Worm (Caenorhabditis elegans): ENCODE measurements around the gene M57.2.

Gene M57.2

DNA sequence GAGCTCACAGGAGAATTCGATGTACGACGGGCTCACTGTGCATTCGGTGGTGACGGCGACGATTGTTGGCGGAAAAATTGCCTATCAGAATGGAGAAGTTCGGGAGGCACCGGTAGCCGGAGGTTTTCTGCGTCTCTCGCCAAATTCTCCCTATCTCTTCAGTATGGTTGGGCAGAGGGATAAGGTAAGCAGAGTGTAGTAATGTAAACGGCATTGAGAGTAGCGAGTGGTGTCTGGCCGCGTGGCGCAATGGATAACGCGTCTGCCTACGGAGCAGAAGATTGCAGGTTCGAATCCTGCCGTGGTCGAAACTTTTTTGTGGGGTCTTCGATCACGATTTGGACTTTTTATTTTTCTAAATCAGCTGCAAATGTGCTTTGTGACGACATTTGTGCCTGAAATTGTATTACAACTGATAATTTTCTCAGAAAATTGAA lies 2.6 kb upstream of the M57.2 start (continued):
- TF ChIP-seq dpff-1 (tag; optimal IDR thresholded peaks at IDR 0.05): no peak

DNA sequence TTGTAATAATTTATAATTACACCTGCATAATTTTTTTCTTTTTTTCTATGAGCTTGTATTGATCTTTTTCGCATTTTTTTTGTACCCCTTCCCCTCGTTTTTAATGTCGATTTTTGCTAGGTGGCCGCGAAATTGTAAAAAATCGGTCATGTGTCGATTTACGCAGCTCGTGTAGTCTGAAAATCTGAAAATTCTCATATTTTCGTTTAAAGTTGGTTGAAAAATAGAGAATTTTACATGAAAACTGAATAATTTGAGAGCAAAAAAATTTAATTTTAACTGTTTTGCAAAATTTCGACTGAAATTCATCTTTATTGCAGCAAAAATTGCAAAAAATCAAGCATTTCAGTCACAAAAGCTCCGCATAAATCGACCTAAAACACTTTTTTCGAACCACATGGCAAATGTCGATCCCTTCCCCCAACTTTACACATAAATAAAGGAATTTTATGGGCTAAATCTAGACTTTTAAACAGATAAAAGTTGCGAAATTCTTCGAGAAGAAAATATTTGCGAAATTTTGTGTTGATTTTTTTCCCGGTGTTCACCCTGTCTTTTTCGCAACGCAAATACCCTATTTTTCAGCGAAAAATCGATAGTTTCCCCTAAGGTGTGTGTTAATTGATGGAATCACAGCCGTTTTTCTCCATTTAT lies 883 bp upstream of the M57.2 start:
- TF ChIP-seq cebp-1 (GFP tag; IDR thresholded peaks at IDR 0.05) (0 out of 2 replicates have a peak, but pooled peaks have one; percentile 35), cebp-1 (tag; optimal IDR thresholded peaks at IDR 0.05) (peak; percentile 88), ceh-58 (GFP tag; IDR thresholded peaks at IDR 0.05) (no peak), B0336.3 (GFP tag; IDR thresholded peaks at IDR 0.05) (peak; percentile 17; the same call in 1 of the 2 replicates), lin-35 (GFP tag; optimal IDR thresholded peaks at IDR 0.05) (peak in 1 of 3 experiments; percentile 30), lsy-27 (tag; optimal IDR thresholded peaks at IDR 0.05; ENCODE audit: borderline replicate concordance, insufficient read depth) (no peak)

DNA sequence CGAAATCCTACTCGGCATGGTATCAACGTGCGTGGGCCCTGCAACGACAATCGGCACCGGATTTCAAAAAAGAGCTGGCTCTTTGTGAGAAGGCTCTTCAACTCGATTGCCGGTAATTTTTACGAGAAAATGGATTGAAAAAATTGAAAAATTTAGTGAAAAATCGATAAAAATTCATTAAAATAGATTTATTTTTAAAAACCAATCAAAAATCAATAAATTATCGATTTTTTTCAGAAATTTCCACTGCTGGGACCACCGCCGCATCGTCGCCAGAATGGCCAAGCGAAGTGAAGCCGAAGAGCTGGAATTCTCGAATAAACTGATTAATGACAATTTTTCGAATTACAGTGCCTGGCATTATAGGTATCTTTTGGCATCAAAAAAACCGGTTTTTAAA lies 724 bp downstream of the M57.2 start:
- TF ChIP-seq sea-2 (GFP tag; IDR thresholded peaks at IDR 0.05) (no peak), D2030.7 (GFP tag; IDR thresholded peaks at IDR 0.05) (no peak), cebp-2 (GFP tag; IDR thresholded peaks at IDR 0.05) (no peak)

DNA sequence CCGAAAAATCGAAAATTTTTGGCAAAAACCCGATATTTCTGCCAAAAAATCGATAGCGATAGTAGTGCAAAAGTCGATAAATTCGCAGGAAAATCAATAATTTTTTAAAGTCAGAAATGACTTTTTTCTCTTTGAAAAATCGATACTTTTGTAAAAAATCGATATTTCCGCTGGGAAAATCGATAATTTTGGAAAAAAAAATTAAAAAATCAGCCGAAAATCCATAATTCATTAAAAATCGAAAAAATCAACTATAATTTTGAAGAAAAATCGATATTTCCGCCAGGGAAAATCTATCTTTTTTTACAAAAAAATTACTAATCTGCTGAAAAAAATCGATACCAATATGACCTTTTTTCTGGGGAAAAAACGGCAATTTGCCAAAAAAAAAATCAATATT lies 4.4 kb downstream of the M57.2 start:
- TF ChIP-seq Y95B8A.8 (GFP tag; IDR thresholded peaks at IDR 0.05): no peak
- no peak for TF ChIP-seq F57A8.1 (GFP tag; optimal IDR thresholded peaks at IDR 0.05)
- TF ChIP-seq ztf-28 (GFP tag; IDR thresholded peaks at IDR 0.05): no peak
- TF ChIP-seq ceh-58 (GFP tag; IDR thresholded peaks at IDR 0.05): no peak
- no peak for TF ChIP-seq egl-18 (GFP tag; IDR thresholded peaks at IDR 0.05)
- TF ChIP-seq Y53G8AR.9 (GFP tag; conservative IDR thresholded peaks at IDR 0.05): no peak
- no peak for TF ChIP-seq egl-44 (GFP tag; IDR thresholded peaks at IDR 0.05)
- no peak for TF ChIP-seq lin-40 (tag; optimal IDR thresholded peaks at IDR 0.05)
- TF ChIP-seq B0019.2 (GFP tag; conservative IDR thresholded peaks at IDR 0.05): no peak
- TF ChIP-seq nhr-27 (tag; optimal IDR thresholded peaks at IDR 0.05): no peak

DNA sequence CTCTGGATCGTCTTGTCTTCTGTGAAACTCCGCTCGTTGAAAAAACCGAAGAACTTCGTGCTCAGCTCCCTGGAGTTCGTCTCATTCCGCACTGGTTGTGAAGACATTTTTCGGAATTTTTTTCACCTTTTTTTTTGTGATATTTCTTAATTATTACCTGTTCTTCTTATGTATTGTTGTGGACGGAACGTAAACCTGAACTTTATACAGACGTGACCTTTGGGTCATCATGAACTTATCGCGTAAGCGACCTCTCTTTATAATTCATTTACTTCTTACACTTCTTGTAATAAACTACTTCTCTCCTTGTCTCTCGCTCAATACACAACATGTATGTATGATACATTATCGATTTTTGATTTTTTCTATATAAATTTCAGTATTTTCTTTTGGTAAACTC lies 5.0 kb downstream of the M57.2 start, which contains the start of gene M57.1:
TSS of gene M57.1 (plus strand) at position 301 of the 400 bp plus-strand sequence.
- TF ChIP-seq madf-8 (GFP tag; conservative IDR thresholded peaks at IDR 0.05) (no peak), dox-1 (GFP tag; IDR thresholded peaks at IDR 0.05) (no peak), akir-1 (GFP tag; optimal IDR thresholded peaks at IDR 0.05) (no peak), ztf-28 (GFP tag; IDR thresholded peaks at IDR 0.05) (no peak), mes-4 (tag; optimal IDR thresholded peaks at IDR 0.05) (no peak), ztf-22 (GFP tag; optimal IDR thresholded peaks at IDR 0.05) (no peak), C17E4.6 (GFP tag; IDR thresholded peaks at IDR 0.05) (no peak), ceh-40 (GFP tag; IDR thresholded peaks at IDR 0.05) (no peak)

DNA sequence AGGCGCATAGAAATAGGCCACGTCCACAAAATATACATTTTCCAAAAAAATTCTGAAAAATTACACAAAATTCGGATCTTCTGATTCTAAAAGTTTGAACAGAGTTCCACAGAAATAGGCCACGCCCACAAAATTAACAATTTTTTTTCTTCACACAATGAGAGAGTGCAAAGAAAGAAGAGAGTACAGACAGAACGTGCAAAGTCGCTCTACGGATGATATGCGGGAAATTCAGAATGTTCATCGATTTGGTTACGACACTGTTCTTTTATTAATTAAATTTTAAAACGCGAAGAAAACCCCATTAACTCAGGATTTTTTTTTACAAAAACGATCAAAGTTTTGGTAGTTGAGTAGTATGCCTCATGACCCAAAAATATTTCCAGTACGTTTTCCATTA lies 5.8 kb downstream of the M57.2 start:
- no peak for TF ChIP-seq nfya-2 (GFP tag; IDR thresholded peaks at IDR 0.05)
- peak; percentile 49; the same call in 1 of the 2 replicates for TF ChIP-seq hmg-1.2 (GFP tag; IDR thresholded peaks at IDR 0.05)
- TF ChIP-seq nhr-80 (tag; optimal IDR thresholded peaks at IDR 0.05): no peak
- no peak for TF ChIP-seq dpl-1 (GFP tag; optimal IDR thresholded peaks at IDR 0.05)
- no peak for TF ChIP-seq nfyb-1 (GFP tag; IDR thresholded peaks at IDR 0.05)
- TF ChIP-seq snpc-3.4 (tag; optimal IDR thresholded peaks at IDR 0.05): no peak
